Worm (Caenorhabditis elegans) whole organism, L4 larva: ENCODE measurements around the gene srr-3.

ENCODE experiments used
- aha-1 ChIP-seq: fragments of 150-350 bp; peaks from one replicate; lab custom pipeline; 2014; ENCODE audit warnings: missing biosample characterization, missing genetic modification characterization
- ces-1 ChIP-seq: fragments of 150-350 bp; sonication (generic microtip); optimal IDR thresholded peaks from 4 replicates; lab custom pipeline; 2014; ENCODE audit warnings: missing biosample characterization, missing genetic modification reagents, missing genetic modification characterization
- dve-1 ChIP-seq: sonication (generic microtip); optimal IDR thresholded peaks from 2 replicates; lab custom pipeline; 2017; ENCODE audit warnings: antibody characterized with exemption, mild to moderate bottlenecking, missing genetic modification characterization, missing compliant biosample characterization; ENCODE audit not compliant: insufficient read depth
- lin-13 ChIP-seq: fragments of 150-350 bp; optimal IDR thresholded peaks from 2 replicates; lab custom pipeline; 2014; ENCODE audit warnings: missing biosample characterization, missing genetic modification reagents, missing genetic modification characterization
- nhr-11 ChIP-seq: fragments of 150-350 bp; optimal IDR thresholded peaks from 2 replicates; lab custom pipeline; 2014; ENCODE audit warnings: missing biosample characterization, missing genetic modification characterization
- nhr-6 ChIP-seq: fragments of 150-350 bp; optimal IDR thresholded peaks from 2 replicates; lab custom pipeline; 2014; ENCODE audit warnings: missing biosample characterization, missing genetic modification characterization
- pha-4 ChIP-seq, 2 experiments: fragments of 150-350 bp in 1 of 2; fragments of 200-800 bp in 1 of 2; sonication (Bioruptor generic) in 1 of 2; IDR thresholded peaks in 1 of 2; optimal IDR thresholded peaks in 1 of 2; 2 replicates each; pipeline versions ENCODE4 v1.3.6 to Lab custom; 2014 to 2022; ENCODE audit warnings: missing genetic modification characterization in 2 of 2, missing genetic modification reagents in 2 of 2, missing biosample characterization in 1 of 2, missing compliant biosample characterization in 1 of 2
- tag-97 ChIP-seq: fragments of 200-800 bp; sonication (Bioruptor generic); IDR thresholded peaks from 2 replicates; pipeline ENCODE4 v1.3.6; 2022; ENCODE audit warnings: missing genetic modification characterization, missing compliant biosample characterization
- unc-62 ChIP-seq, 3 experiments: fragments of 150-350 bp in 1 of 3; sonication (generic microtip); optimal IDR thresholded peaks in 2 of 3; peaks in 1 of 3; 1 replicate in 1 of 3; 2 replicates in 2 of 3; lab custom pipeline; 2014 to 2017; ENCODE audit warnings: missing biosample characterization in 3 of 3, missing genetic modification characterization in 3 of 3, missing genetic modification reagents in 3 of 3, missing genotype in 1 of 3
- ztf-11 ChIP-seq: fragments of 150-350 bp; optimal IDR thresholded peaks from 2 replicates; lab custom pipeline; 2014; ENCODE audit warnings: missing biosample characterization, missing genetic modification characterization

- no peak for TF ChIP-seq ztf-11 (tag; lab: Kevin White, UChicago)
- no peak for TF ChIP-seq aha-1 (tag; lab: Kevin White, UChicago)
- no peak for TF ChIP-seq nhr-6 (tag; lab: Kevin White, UChicago)
- no peak for TF ChIP-seq ces-1
- no peak for TF ChIP-seq tag-97 (GFP tag; lab: Robert Waterston, UW)
- no peak for TF ChIP-seq pha-4 (GFP tag; IDR thresholded peaks at IDR 0.05; lab: Robert Waterston, UW)
- no peak for TF ChIP-seq pha-4 (tag; optimal IDR thresholded peaks at IDR 0.05; lab: Kevin White, UChicago)
- TF ChIP-seq dve-1 (tag; lab: Kevin White, UChicago): no peak
- no peak for TF ChIP-seq lin-13 (GFP tag; lab: Kevin White, UChicago)
- no peak for TF ChIP-seq unc-62 (GFP tag; optimal IDR thresholded peaks at IDR 0.05 in 1 of 2; lab: Kevin White, UChicago)
- no peak for TF ChIP-seq unc-62 (tag; optimal IDR thresholded peaks at IDR 0.05; lab: Kevin White, UChicago)
- no peak for TF ChIP-seq nhr-11 (tag; lab: Kevin White, UChicago)
Measured at ce11 chrV:16535172-16535571, 26.6 kb upstream of the srr-3 start, which contains the start of gene Y32B12B.8.
